Fruit fly (Drosophila melanogaster) Kc167 (cell line): ENCODE measurements around the gene mRpS35.

ENCODE experiments used
- Myc ChIP-seq: fragments of >200 bp; optimal IDR thresholded peaks from 2 replicates; lab custom pipeline; 2017; ENCODE audit warnings: missing external identifiers
- Sin3A ChIP-seq: fragments of >200 bp; optimal IDR thresholded peaks from 2 replicates; lab custom pipeline; 2018; ENCODE audit warnings: missing external identifiers
- h ChIP-seq: fragments of >200 bp; optimal IDR thresholded peaks from 3 replicates; lab custom pipeline; 2018; ENCODE audit warnings: missing external identifiers
- insv ChIP-seq: fragments of >200 bp; optimal IDR thresholded peaks from 3 replicates; lab custom pipeline; 2018; ENCODE audit warnings: missing external identifiers
- psq ChIP-seq: fragments of >200 bp; optimal IDR thresholded peaks from 2 replicates; lab custom pipeline; 2017; ENCODE audit warnings: missing external identifiers
- ttk ChIP-seq: sonication (Bioruptor generic); optimal IDR thresholded peaks from 2 replicates; lab custom pipeline; 2017; ENCODE audit warnings: missing external identifiers

Gene mRpS35

dm6 chr3L:2820930-2821505 is 40.3 kb downstream of the mRpS35 start:
- TF ChIP-seq ttk (no peak), Sin3A (no peak), Myc (lab: Kevin White, UChicago) (no peak), h (lab: Kevin White, UChicago) (no peak), insv (lab: Kevin White, UChicago) (no peak), psq (no peak)

dm6 chr3L:2822955-2823354 is 42.3 kb downstream of the mRpS35 start:
- no peak for TF ChIP-seq ttk
- no peak for TF ChIP-seq insv (lab: Kevin White, UChicago)
- no peak for TF ChIP-seq psq
- TF ChIP-seq Myc (lab: Kevin White, UChicago), result no peak
- no peak for TF ChIP-seq h (lab: Kevin White, UChicago)
- no peak for TF ChIP-seq Sin3A

dm6 chr3L:2823520-2823970 is 42.8 kb downstream of the mRpS35 start:
- TF ChIP-seq Sin3A (no peak), ttk (no peak)

- peak; percentile 18 for TF ChIP-seq psq
- no peak for TF ChIP-seq h (lab: Kevin White, UChicago)
Measured at dm6 chr3L:2824024-2824687, 43.5 kb downstream of the mRpS35 start.

- TF ChIP-seq h (lab: Kevin White, UChicago) (no peak), ttk (no peak), Sin3A (no peak), insv (lab: Kevin White, UChicago) (no peak), psq (no peak), Myc (lab: Kevin White, UChicago) (no peak)
Measured at dm6 chr3L:2824731-2825130, 44.0 kb downstream of the mRpS35 start.

dm6 chr3L:2825377-2825776 is 44.7 kb downstream of the mRpS35 start:
- TF ChIP-seq Sin3A, result no peak
- TF ChIP-seq Myc (lab: Kevin White, UChicago), result no peak
- TF ChIP-seq insv (lab: Kevin White, UChicago), result no peak
- no peak for TF ChIP-seq psq
- TF ChIP-seq ttk, result no peak
- no peak for TF ChIP-seq h (lab: Kevin White, UChicago)

- TF ChIP-seq insv (lab: Kevin White, UChicago) (no peak), ttk (no peak), psq (no peak)
Measured at dm6 chr3L:2828163-2828562, 47.5 kb downstream of the mRpS35 start.

dm6 chr3L:2828610-2829139 is 48.0 kb downstream of the mRpS35 start:
- TF ChIP-seq Sin3A, result no peak
- TF ChIP-seq psq, result no peak
- no peak for TF ChIP-seq ttk
- TF ChIP-seq insv (lab: Kevin White, UChicago), result no peak
- TF ChIP-seq h (lab: Kevin White, UChicago), result no peak
- TF ChIP-seq Myc (lab: Kevin White, UChicago), result no peak

- TF ChIP-seq Sin3A, result no peak
- no peak for TF ChIP-seq h (lab: Kevin White, UChicago)
- TF ChIP-seq psq, result no peak
- TF ChIP-seq insv (lab: Kevin White, UChicago), result no peak
- TF ChIP-seq ttk, result no peak
- no peak for TF ChIP-seq Myc (lab: Kevin White, UChicago)
Measured at dm6 chr3L:2829916-2830315, 49.2 kb downstream of the mRpS35 start.

dm6 chr3L:2831157-2831556 is 50.5 kb downstream of the mRpS35 start:
- no peak for TF ChIP-seq Sin3A
- TF ChIP-seq insv (lab: Kevin White, UChicago), result no peak
- no peak for TF ChIP-seq ttk
- TF ChIP-seq psq, result no peak
- TF ChIP-seq Myc (lab: Kevin White, UChicago), result no peak
- TF ChIP-seq h (lab: Kevin White, UChicago), result no peak
